Fruit fly (Drosophila melanogaster) whole organism, embryonic: ENCODE data around the gene CG5846.

Experiments
- Awh ChIP-seq: fragments of 200-800 bp; sonication (Bioruptor generic); IDR thresholded peaks from 2 replicates; pipeline ENCODE4, ENCODE4 v1.3.6; 2022; ENCODE audit warnings: missing biosample characterization, missing genetic modification characterization
- BEAF-32 ChIP-seq: fragments of 200-800 bp; sonication (Bioruptor generic); optimal IDR thresholded peaks from 3 replicates; lab custom pipeline; 2017; ENCODE audit warnings: missing biosample characterization, missing genetic modification characterization, mild to moderate bottlenecking, moderate library complexity, missing genetic modification reagents
- CG12769 ChIP-seq: fragments of 200-800 bp; sonication (Bioruptor generic); optimal IDR thresholded peaks from 2 replicates; lab custom pipeline; 2019; ENCODE audit warnings: missing biosample characterization, mild to moderate bottlenecking, missing genetic modification characterization, moderate library complexity
- CG13296 ChIP-seq: fragments of 200-800 bp; sonication (Bioruptor generic); optimal IDR thresholded peaks from 3 replicates; lab custom pipeline; 2018; ENCODE audit warnings: missing biosample characterization, mild to moderate bottlenecking, missing genetic modification characterization
- CG14860 ChIP-seq: fragments of 200-800 bp; sonication (Bioruptor generic); IDR thresholded peaks from 3 replicates; pipeline ENCODE4 v1.3.6; 2022; ENCODE audit warnings: missing biosample characterization, missing genetic modification characterization; ENCODE audit not compliant: partially characterized antibody
- CG1529 ChIP-seq: fragments of 200-800 bp; sonication (Bioruptor generic); optimal IDR thresholded peaks from 3 replicates; lab custom pipeline; 2018; ENCODE audit warnings: missing biosample characterization, missing genetic modification characterization
- CG16779 ChIP-seq: fragments of 200-800 bp; sonication (Bioruptor generic); IDR thresholded peaks from 2 replicates; pipeline ENCODE4 v1.3.6; 2022; ENCODE audit warnings: missing biosample characterization, missing genetic modification characterization
- CG17912 ChIP-seq: fragments of 200-800 bp; sonication (Bioruptor generic); optimal IDR thresholded peaks from 2 replicates; lab custom pipeline; 2018; ENCODE audit warnings: missing biosample characterization, mild to moderate bottlenecking, missing genetic modification characterization
- CG1792 ChIP-seq: fragments of 200-800 bp; sonication (Bioruptor generic); optimal IDR thresholded peaks from 2 replicates; lab custom pipeline; 2016; ENCODE audit warnings: missing biosample characterization, missing genetic modification characterization
- CG32532 ChIP-seq: fragments of 200-800 bp; sonication (Bioruptor generic); IDR thresholded peaks from 2 replicates; pipeline ENCODE4 v1.3.6; 2022; ENCODE audit warnings: missing biosample characterization, missing genetic modification characterization
- CG33557 ChIP-seq: fragments of 200-800 bp; sonication (Bioruptor generic); optimal IDR thresholded peaks from 2 replicates; lab custom pipeline; 2019; ENCODE audit warnings: missing biosample characterization, mild to moderate bottlenecking, missing genetic modification characterization, moderate library complexity
- CG4282 ChIP-seq: fragments of 200-800 bp; sonication (Bioruptor generic); optimal IDR thresholded peaks from 2 replicates; lab custom pipeline; 2016; ENCODE audit warnings: missing biosample characterization, missing genetic modification characterization
- CG4730 ChIP-seq: fragments of 200-800 bp; sonication (Bioruptor generic); IDR thresholded peaks from 2 replicates; pipeline ENCODE4 v1.3.6; 2022; ENCODE audit warnings: missing biosample characterization, missing genetic modification characterization
- CG5245 ChIP-seq: fragments of 200-800 bp; sonication (Bioruptor generic); optimal IDR thresholded peaks from 3 replicates; lab custom pipeline; 2016; ENCODE audit warnings: missing biosample characterization, missing genetic modification characterization
- CG6175 ChIP-seq: fragments of 200-800 bp; sonication (Bioruptor generic); IDR thresholded peaks from 3 replicates; pipeline ENCODE4 v1.3.6; 2022; ENCODE audit warnings: missing biosample characterization, missing genetic modification characterization
- CG6272 ChIP-seq: fragments of 200-800 bp; sonication (Bioruptor generic); IDR thresholded peaks from 2 replicates; pipeline ENCODE4 v1.3.6; 2022; ENCODE audit warnings: missing biosample characterization, missing genetic modification characterization
- CG7963 ChIP-seq: fragments of 200-800 bp; sonication (Bioruptor generic); IDR thresholded peaks from 3 replicates; pipeline ENCODE4 v1.3.6; 2022; ENCODE audit warnings: missing biosample characterization, missing genetic modification characterization; ENCODE audit not compliant: partially characterized antibody
- CG8281 ChIP-seq: fragments of 200-800 bp; sonication (Bioruptor generic); optimal IDR thresholded peaks from 2 replicates; lab custom pipeline; 2018; ENCODE audit warnings: missing biosample characterization, mild to moderate bottlenecking, missing genetic modification characterization, moderate library complexity
- CG8765 ChIP-seq: fragments of 200-800 bp; sonication (Bioruptor generic); IDR thresholded peaks from 2 replicates; pipeline ENCODE4 v1.3.6; 2022; ENCODE audit warnings: missing biosample characterization, missing genetic modification characterization
- CG9609 ChIP-seq: fragments of 200-800 bp; sonication (Bioruptor generic); optimal IDR thresholded peaks from 3 replicates; lab custom pipeline; 2016; ENCODE audit warnings: missing biosample characterization, missing genetic modification characterization
- CTCF ChIP-seq: fragments of 200-800 bp; sonication (Bioruptor generic); optimal IDR thresholded peaks from 2 replicates; lab custom pipeline; 2017; ENCODE audit warnings: missing biosample characterization, mild to moderate bottlenecking, missing genetic modification characterization, moderate library complexity
- Dip2 ChIP-seq: fragments of 200-800 bp; sonication (Bioruptor generic); IDR thresholded peaks from 2 replicates; pipeline ENCODE4 v1.3.6; 2022; ENCODE audit warnings: missing biosample characterization, missing genetic modification characterization
- Fer1 ChIP-seq: fragments of 200-800 bp; sonication (Bioruptor generic); optimal IDR thresholded peaks from 2 replicates; lab custom pipeline; 2017; ENCODE audit warnings: missing biosample characterization, mild to moderate bottlenecking, missing genetic modification characterization
- Hr51 ChIP-seq, 2 experiments: fragments of 200-800 bp; sonication (Bioruptor generic); optimal IDR thresholded peaks; 2 replicates in 1 of 2; 3 replicates in 1 of 2; lab custom pipeline; 2016 to 2018; ENCODE audit warnings: missing biosample characterization in 2 of 2, missing genetic modification characterization in 2 of 2, mild to moderate bottlenecking in 1 of 2, moderate library complexity in 1 of 2
- Lhr ChIP-seq: fragments of 200-800 bp; sonication (Bioruptor generic); optimal IDR thresholded peaks from 3 replicates; lab custom pipeline; 2017; ENCODE audit warnings: mild to moderate bottlenecking, missing biosample characterization, missing genetic modification reagents, missing genetic modification characterization
- MTF-1 ChIP-seq: fragments of 200-800 bp; sonication (Bioruptor generic); optimal IDR thresholded peaks from 2 replicates; lab custom pipeline; 2018; ENCODE audit warnings: missing biosample characterization, mild to moderate bottlenecking, missing genetic modification characterization, borderline replicate concordance
- Med ChIP-seq: fragments of 200-800 bp; sonication (Bioruptor generic); peaks from one replicate; lab custom pipeline; 2016; ENCODE audit warnings: missing biosample characterization, missing genetic modification characterization, mild to moderate bottlenecking, inconsistent platforms, moderate library complexity
- Spps ChIP-seq: fragments of 200-800 bp; sonication (Bioruptor generic); optimal IDR thresholded peaks from 2 replicates; lab custom pipeline; 2018; ENCODE audit warnings: missing biosample characterization, mild to moderate bottlenecking, missing genetic modification characterization
- Stat92E ChIP-seq, 3 experiments: fragments of >200 bp in 2 of 3; fragments of 200-800 bp in 1 of 3; sonication (Bioruptor generic) in 1 of 3; optimal IDR thresholded peaks; 2 replicates each; lab custom pipeline; 2017 to 2019; ENCODE audit warnings: missing biosample characterization in 3 of 3, missing genetic modification characterization in 3 of 3, mild to moderate bottlenecking in 1 of 3, moderate library complexity in 1 of 3
- ab ChIP-seq: fragments of 200-800 bp; sonication (Bioruptor generic); optimal IDR thresholded peaks from 2 replicates; lab custom pipeline; 2016; ENCODE audit warnings: missing biosample characterization, missing genetic modification characterization
- ap ChIP-seq: fragments of 200-800 bp; sonication (Bioruptor generic); IDR thresholded peaks from 2 replicates; pipeline ENCODE4 v1.3.6; 2022; ENCODE audit warnings: missing biosample characterization, missing genetic modification characterization
- bsh ChIP-seq, 2 experiments: fragments of 200-800 bp; sonication (Bioruptor generic); optimal IDR thresholded peaks; 2 replicates each; lab custom pipeline; 2017 to 2018; ENCODE audit warnings: mild to moderate bottlenecking in 2 of 2, missing biosample characterization in 2 of 2, missing genetic modification characterization in 2 of 2, moderate library complexity in 1 of 2
- chn ChIP-seq: fragments of 200-800 bp; sonication (Bioruptor generic); optimal IDR thresholded peaks from 2 replicates; lab custom pipeline; 2016; ENCODE audit warnings: missing biosample characterization, missing genetic modification characterization
- croc ChIP-seq: fragments of 200-800 bp; sonication (Bioruptor generic); conservative IDR thresholded peaks from 3 replicates; pipeline ENCODE4 v1.3.6; 2022; ENCODE audit warnings: missing biosample characterization, missing genetic modification characterization
- cwo ChIP-seq: fragments of 200-800 bp; sonication (Bioruptor generic); optimal IDR thresholded peaks from 3 replicates; lab custom pipeline; 2017; ENCODE audit warnings: missing biosample characterization, missing genetic modification characterization, mild to moderate bottlenecking, moderate library complexity, missing genetic modification reagents
- da ChIP-seq: fragments of 200-800 bp; sonication (Bioruptor generic); optimal IDR thresholded peaks from 2 replicates; lab custom pipeline; 2016; ENCODE audit warnings: missing biosample characterization, missing genetic modification characterization
- ems ChIP-seq: fragments of 200-800 bp; sonication (Bioruptor generic); optimal IDR thresholded peaks from 3 replicates; lab custom pipeline; 2016; ENCODE audit warnings: missing biosample characterization, missing genetic modification characterization
- fd102C ChIP-seq: fragments of 200-800 bp; sonication (Bioruptor generic); optimal IDR thresholded peaks from 2 replicates; lab custom pipeline; 2018; ENCODE audit warnings: missing biosample characterization, mild to moderate bottlenecking, missing genetic modification characterization, moderate library complexity
- gsb ChIP-seq: fragments of 200-800 bp; sonication (Bioruptor generic); IDR thresholded peaks from 2 replicates; pipeline ENCODE4 v1.3.6; 2022; ENCODE audit warnings: missing biosample characterization, missing genetic modification characterization
- inv ChIP-seq: fragments of 200-800 bp; sonication (Bioruptor generic); IDR thresholded peaks from 2 replicates; pipeline ENCODE4 v1.3.6; 2022; ENCODE audit warnings: missing biosample characterization, missing genetic modification characterization; ENCODE audit not compliant: partially characterized antibody
- jing ChIP-seq: fragments of 200-800 bp; sonication (Bioruptor generic); optimal IDR thresholded peaks from 2 replicates; lab custom pipeline; 2018; ENCODE audit warnings: missing biosample characterization, mild to moderate bottlenecking, missing genetic modification characterization
- lbe ChIP-seq: fragments of 200-800 bp; sonication (Bioruptor generic); optimal IDR thresholded peaks from 2 replicates; lab custom pipeline; 2016; ENCODE audit warnings: missing biosample characterization, mild to moderate bottlenecking, missing genetic modification characterization
- lilli ChIP-seq: fragments of 200-800 bp; sonication (Bioruptor generic); optimal IDR thresholded peaks from 3 replicates; lab custom pipeline; 2016; ENCODE audit warnings: missing biosample characterization, missing genetic modification characterization
- mirr ChIP-seq: fragments of 200-800 bp; sonication (Bioruptor generic); optimal IDR thresholded peaks from 3 replicates; lab custom pipeline; 2018; ENCODE audit warnings: missing biosample characterization, mild to moderate bottlenecking, missing genetic modification characterization
- p53 ChIP-seq: fragments of 200-800 bp; sonication (Bioruptor generic); optimal IDR thresholded peaks from 2 replicates; lab custom pipeline; 2016; ENCODE audit warnings: missing biosample characterization, missing genetic modification characterization
- pb ChIP-seq: fragments of 200-800 bp; sonication (Bioruptor generic); optimal IDR thresholded peaks from 3 replicates; lab custom pipeline; 2016; ENCODE audit warnings: missing biosample characterization, missing genetic modification characterization
- repo ChIP-seq: fragments of 200-800 bp; sonication (Bioruptor generic); optimal IDR thresholded peaks from 2 replicates; lab custom pipeline; 2016; ENCODE audit warnings: missing biosample characterization, missing genetic modification characterization
- sima ChIP-seq: fragments of 200-800 bp; sonication (Bioruptor generic); optimal IDR thresholded peaks from 2 replicates; lab custom pipeline; 2016; ENCODE audit warnings: missing biosample characterization, missing genetic modification characterization
- slou ChIP-seq: fragments of 200-800 bp; sonication (Bioruptor generic); optimal IDR thresholded peaks from 3 replicates; lab custom pipeline; 2016; ENCODE audit warnings: missing biosample characterization, missing genetic modification characterization
- tin ChIP-seq: fragments of 200-800 bp; sonication (Bioruptor generic); optimal IDR thresholded peaks from 3 replicates; lab custom pipeline; 2016; ENCODE audit warnings: missing biosample characterization, missing genetic modification characterization

Gene CG5846

dm6 chr2L:9956993-9957652, at the start of gene CG5846, which contains the start of gene CG4658 (continued):
- TF ChIP-seq CG14860 (GFP tag; lab: Robert Waterston, UW): no peak
- peak; percentile 82 for TF ChIP-seq da (GFP tag; lab: Kevin White, UChicago)
- TF ChIP-seq ems (GFP tag; lab: Kevin White, UChicago): peak; percentile 80
- TF ChIP-seq tin (GFP tag; lab: Kevin White, UChicago): peak; percentile 92
- peak; percentile 62 for TF ChIP-seq p53 (GFP tag; lab: Kevin White, UChicago)
- TF ChIP-seq CG6272 (GFP tag; lab: Robert Waterston, UW): peak; percentile 93
- TF ChIP-seq inv: no peak
- peak; percentile 90 for TF ChIP-seq CG13296
- peak; percentile 64 for TF ChIP-seq CG9609 (GFP tag; lab: Kevin White, UChicago)
- TF ChIP-seq CG8765 (GFP tag; lab: Robert Waterston, UW): peak; percentile 77
- peak; percentile 74 for TF ChIP-seq lbe (GFP tag; lab: Kevin White, UChicago)
- peak; percentile 27 for TF ChIP-seq repo
- peak; percentile 89 for TF ChIP-seq croc
- TF ChIP-seq BEAF-32 (GFP tag; lab: Kevin White, UChicago): peak; percentile 19
- TF ChIP-seq Hr51 (GFP tag; optimal IDR thresholded peaks at IDR 0.05; lab: Kevin White, UChicago): peak; percentile 74 to 96
- peak; percentile 33 for TF ChIP-seq CTCF (GFP tag; lab: Kevin White, UChicago)
- peak; percentile 94 for TF ChIP-seq Spps
- TF ChIP-seq chn (GFP tag; lab: Kevin White, UChicago): peak; percentile 79
- TF ChIP-seq sima (GFP tag; lab: Kevin White, UChicago): no peak
- TF ChIP-seq slou: peak; percentile 88
- peak; percentile 94 for TF ChIP-seq ap
- TF ChIP-seq CG6175 (GFP tag; lab: Robert Waterston, UW): peak; percentile 63; the same call in 2 of the 3 replicates
- TF ChIP-seq bsh (GFP tag; optimal IDR thresholded peaks at IDR 0.05; lab: Kevin White, UChicago): peak; percentile 16 to 97
- peak; percentile 95 for TF ChIP-seq CG32532 (GFP tag; lab: Robert Waterston, UW)
- TF ChIP-seq fd102C (GFP tag; lab: Kevin White, UChicago): peak; percentile 84
- peak; percentile 92 for TF ChIP-seq CG4730 (GFP tag; lab: Robert Waterston, UW)
- no peak for TF ChIP-seq CG7963 (GFP tag; lab: Robert Waterston, UW)
- peak; percentile 82 for TF ChIP-seq cwo
- TF ChIP-seq CG4282: peak; percentile 41
- peak; percentile 83 for TF ChIP-seq CG33557 (GFP tag; lab: Kevin White, UChicago)
- peak; percentile 97 for TF ChIP-seq Awh
- TF ChIP-seq CG17912: peak; percentile 9
- peak; percentile 74 for TF ChIP-seq CG8281
- TF ChIP-seq lilli: peak; percentile 94
- TF ChIP-seq CG1792: peak; percentile 5
- peak; percentile 50 for TF ChIP-seq Dip2
- peak; percentile 88 for TF ChIP-seq Med
- TF ChIP-seq Lhr (GFP tag; lab: Kevin White, UChicago): peak; percentile 80
- no peak for TF ChIP-seq pb
- peak; percentile 79 for TF ChIP-seq CG1529 (GFP tag; lab: Kevin White, UChicago)
- TF ChIP-seq mirr (GFP tag; lab: Kevin White, UChicago): peak; percentile 45
- TF ChIP-seq jing (GFP tag; lab: Kevin White, UChicago): no peak
- peak in 1 of 3 experiments; percentile 88 for TF ChIP-seq Stat92E (GFP tag; optimal IDR thresholded peaks at IDR 0.05; lab: Kevin White, UChicago)
- peak; percentile 26 for TF ChIP-seq ab
- peak; percentile 77 for TF ChIP-seq MTF-1 (GFP tag; lab: Kevin White, UChicago)
- peak; percentile 88 for TF ChIP-seq Fer1 (GFP tag; lab: Kevin White, UChicago)
- TF ChIP-seq gsb (GFP tag; lab: Robert Waterston, UW): peak; percentile 80
- TF ChIP-seq CG5245 (GFP tag; lab: Kevin White, UChicago): peak; percentile 86
- no peak for TF ChIP-seq CG12769
- no peak for TF ChIP-seq CG16779 (GFP tag; lab: Robert Waterston, UW)
